Worm (Caenorhabditis elegans): ENCODE data around the gene F08D12.3.

DNA sequence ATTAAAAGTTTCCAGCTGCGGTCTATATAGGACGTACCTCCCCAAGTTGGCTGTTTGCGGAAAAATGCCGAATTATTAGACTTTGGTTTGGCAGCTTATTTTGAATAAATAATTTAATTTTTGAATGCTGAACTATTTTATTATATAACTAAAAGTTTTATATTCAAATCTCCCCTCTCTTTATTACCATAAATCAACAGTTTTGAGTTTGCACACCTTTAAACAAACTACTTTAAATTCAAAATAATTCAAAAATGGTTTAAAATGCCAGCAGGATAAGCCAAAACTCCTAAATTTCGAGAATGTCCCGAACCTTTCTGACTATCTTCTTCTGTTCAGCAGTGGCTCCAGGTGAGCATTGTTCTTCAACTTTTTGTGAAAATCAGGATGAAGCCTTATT lies at the start of gene F08D12.3:
- no peak for TF ChIP-seq snpc-4 (GFP tag; optimal IDR thresholded peaks at IDR 0.05)
- no peak for TF ChIP-seq snpc-4 (tag; optimal IDR thresholded peaks at IDR 0.05)
- TF ChIP-seq unc-130 (GFP tag; optimal IDR thresholded peaks at IDR 0.05), result no peak
- TF ChIP-seq pha-4 (tag; optimal IDR thresholded peaks at IDR 0.05), result no peak
- TF ChIP-seq K11D2.4 (GFP tag; IDR thresholded peaks at IDR 0.05), result no peak
- TF ChIP-seq snpc-1.3 (tag; optimal IDR thresholded peaks at IDR 0.05; ENCODE audit: insufficient read depth), result no peak
- TF ChIP-seq hlh-26 (GFP tag; conservative IDR thresholded peaks at IDR 0.05), result no peak
- no peak for TF ChIP-seq B0035.1 (tag; optimal IDR thresholded peaks at IDR 0.05)
- TF ChIP-seq lag-1 (GFP tag; IDR thresholded peaks at IDR 0.05), result no peak
- no peak for TF ChIP-seq zim-3 (tag; optimal IDR thresholded peaks at IDR 0.05)
- no peak for TF ChIP-seq let-526 (GFP tag; IDR thresholded peaks at IDR 0.05)
- TF ChIP-seq ztf-26 (tag; optimal IDR thresholded peaks at IDR 0.05), result no peak
- TF ChIP-seq Y79H2A.3 (GFP tag; conservative IDR thresholded peaks at IDR 0.05), result no peak
- TF ChIP-seq hmg-20 (GFP tag; IDR thresholded peaks at IDR 0.05), result no peak
- TF ChIP-seq ccch-3 (GFP tag; optimal IDR thresholded peaks at IDR 0.05), result no peak

Data from whole organism, young adult.